Worm (Caenorhabditis elegans) whole organism, L2 larva: ENCODE measurements around the gene M6.4.

Source experiments
- aly-2 ChIP-seq: fragments of 150-350 bp; optimal IDR thresholded peaks from 2 replicates; lab custom pipeline; 2014; ENCODE audit warnings: missing biosample characterization, missing genetic modification characterization
- ama-1 ChIP-seq: fragments of 150-350 bp; optimal IDR thresholded peaks from 2 replicates; lab custom pipeline; 2018; ENCODE audit warnings: inconsistent platforms
- blmp-1 ChIP-seq: sonication (generic microtip); optimal IDR thresholded peaks from 2 replicates; lab custom pipeline; 2017; ENCODE audit warnings: missing genetic modification characterization, mild to moderate bottlenecking, missing compliant biosample characterization, antibody characterized with exemption, moderate library complexity; ENCODE audit not compliant: insufficient read depth
- egl-27 ChIP-seq: sonication (generic microtip); optimal IDR thresholded peaks from 3 replicates; lab custom pipeline; 2017; ENCODE audit warnings: missing biosample characterization, missing genetic modification reagents, missing genetic modification characterization
- fos-1 ChIP-seq: fragments of 150-350 bp; optimal IDR thresholded peaks from 2 replicates; lab custom pipeline; 2014; ENCODE audit warnings: missing biosample characterization, missing genetic modification characterization
- lin-13 ChIP-seq: fragments of 150-350 bp; optimal IDR thresholded peaks from 2 replicates; lab custom pipeline; 2014; ENCODE audit warnings: missing biosample characterization, missing genetic modification reagents, missing genetic modification characterization
- nhr-237 ChIP-seq: fragments of 150-350 bp; optimal IDR thresholded peaks from 2 replicates; lab custom pipeline; 2014; ENCODE audit warnings: missing biosample characterization, missing genetic modification characterization
- snpc-4 ChIP-seq: fragments of 150-350 bp; optimal IDR thresholded peaks from 2 replicates; lab custom pipeline; 2014; ENCODE audit warnings: missing biosample characterization, missing genetic modification characterization
- unc-39 ChIP-seq: fragments of 150-350 bp; optimal IDR thresholded peaks from 2 replicates; lab custom pipeline; 2014; ENCODE audit warnings: missing biosample characterization, missing genetic modification characterization
- unc-62 ChIP-seq: fragments of 150-350 bp; optimal IDR thresholded peaks from 2 replicates; lab custom pipeline; 2014; ENCODE audit warnings: missing biosample characterization, missing genetic modification reagents, missing genetic modification characterization
- ztf-11 ChIP-seq: sonication (generic microtip); optimal IDR thresholded peaks from 2 replicates; lab custom pipeline; 2017; ENCODE audit warnings: missing biosample characterization, missing genetic modification characterization
- ztf-4 ChIP-seq: fragments of 150-350 bp; optimal IDR thresholded peaks from 2 replicates; lab custom pipeline; 2014; ENCODE audit warnings: missing biosample characterization, missing genetic modification characterization

- no peak for TF ChIP-seq lin-13 (GFP tag; lab: Kevin White, UChicago)
- no peak for TF ChIP-seq fos-1 (tag; lab: Kevin White, UChicago)
- no peak for TF ChIP-seq nhr-237 (tag; lab: Kevin White, UChicago)
- TF ChIP-seq ztf-11 (tag; lab: Kevin White, UChicago), result no peak
- TF ChIP-seq snpc-4, result no peak
- TF ChIP-seq egl-27 (tag; lab: Kevin White, UChicago), result no peak
- TF ChIP-seq unc-62 (GFP tag; lab: Kevin White, UChicago), result no peak
- no peak for TF ChIP-seq unc-39 (tag; lab: Kevin White, UChicago)
- no peak for TF ChIP-seq ama-1 (lab: Kevin White, UChicago)
- TF ChIP-seq blmp-1 (tag; lab: Kevin White, UChicago), result no peak
- no peak for TF ChIP-seq ztf-4 (tag; lab: Kevin White, UChicago)
- TF ChIP-seq aly-2 (tag; lab: Kevin White, UChicago), result no peak
Measured at ce11 chrX:587798-588197, 41.2 kb upstream of the M6.4 start, which contains the start of gene mrp-1.
